Fruit fly (Drosophila melanogaster): ENCODE data around the gene Tspo.

Gene Tspo

DNA sequence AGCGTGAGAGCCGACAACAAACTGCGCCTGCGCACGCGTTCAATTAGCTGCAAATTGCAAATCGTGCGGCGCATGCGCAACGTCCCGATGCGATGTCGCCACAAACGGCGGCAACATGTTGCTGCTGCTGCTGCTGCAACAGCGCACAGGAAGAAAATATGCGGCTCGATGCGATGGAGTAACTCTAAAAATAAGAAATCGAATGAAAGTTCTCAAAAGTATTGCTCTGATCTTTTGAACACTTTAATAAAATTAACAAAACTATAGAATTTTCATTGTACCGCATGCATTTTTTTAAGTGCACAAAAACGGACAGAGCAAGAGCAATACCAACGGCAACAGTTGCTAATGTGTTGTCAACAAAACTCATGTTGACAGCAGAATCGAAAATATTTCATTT is 46.8 kb downstream of the Tspo start (continued):
- TF ChIP-seq NK7.1 (GFP tag; optimal IDR thresholded peaks at IDR 0.05) (no peak), Sry-δ (GFP tag; optimal IDR thresholded peaks at IDR 0.05) (no peak), Nf-YA (GFP tag; IDR thresholded peaks at IDR 0.05) (0 out of 2 replicates have a peak, but pooled peaks have one; percentile 16), CG17186 (GFP tag; optimal IDR thresholded peaks at IDR 0.05) (no peak), CG1602 (GFP tag; optimal IDR thresholded peaks at IDR 0.05) (peak; percentile 29), CG12071 (GFP tag; optimal IDR thresholded peaks at IDR 0.05) (no peak), schlank (tag; optimal IDR thresholded peaks at IDR 0.05) (no peak), lov (optimal IDR thresholded peaks at IDR 0.05) (no peak), lov (GFP tag; IDR thresholded peaks at IDR 0.05) (0 out of 3 replicates have a peak, but pooled peaks have one; percentile 51), Hr51 (GFP tag; optimal IDR thresholded peaks at IDR 0.05) (no peak), toy (GFP tag; IDR thresholded peaks at IDR 0.05) (no peak), ara (GFP tag; IDR thresholded peaks at IDR 0.05) (peak; percentile 78), CG7372 (GFP tag; IDR thresholded peaks at IDR 0.05) (no peak), CG10431 (GFP tag; optimal IDR thresholded peaks at IDR 0.05) (no peak), CG17361 (GFP tag; IDR thresholded peaks at IDR 0.05) (peak; percentile 47; the same call in 2 of the 3 replicates), shn (GFP tag; optimal IDR thresholded peaks at IDR 0.05) (peak; percentile 12), CG30403 (GFP tag; optimal IDR thresholded peaks at IDR 0.05) (peak; percentile 33), CG4617 (GFP tag; optimal IDR thresholded peaks at IDR 0.05; ENCODE audit: borderline replicate concordance) (no peak), HLH4C (GFP tag; IDR thresholded peaks at IDR 0.05; ENCODE audit: partially characterized antibody) (no peak), pnt (GFP tag; optimal IDR thresholded peaks at IDR 0.05) (peak; percentile 10), rib (GFP tag; IDR thresholded peaks at IDR 0.05) (no peak), row (GFP tag; IDR thresholded peaks at IDR 0.05) (peak; percentile 57; the same call in 2 of the 3 replicates), CG30020 (tag; optimal IDR thresholded peaks at IDR 0.05) (no peak), Meics (GFP tag; optimal IDR thresholded peaks at IDR 0.05) (no peak), fd102C (GFP tag; optimal IDR thresholded peaks at IDR 0.05) (peak; percentile 22), E2f2 (GFP tag; IDR thresholded peaks at IDR 0.05) (peak; percentile 17; the same call in 1 of the 2 replicates), crol (GFP tag; IDR thresholded peaks at IDR 0.05) (no peak), CG4707 (GFP tag; optimal IDR thresholded peaks at IDR 0.05) (no peak), D19B (GFP tag; optimal IDR thresholded peaks at IDR 0.05) (no peak), gsb (GFP tag; IDR thresholded peaks at IDR 0.05) (no peak), Gsc (GFP tag; IDR thresholded peaks at IDR 0.05) (peak; percentile 41), CG11560 (tag; IDR thresholded peaks at IDR 0.05) (no peak), D (optimal IDR thresholded peaks at IDR 0.05) (no peak), D (GFP tag; optimal IDR thresholded peaks at IDR 0.05) (peak; percentile 9), CG17568 (GFP tag; optimal IDR thresholded peaks at IDR 0.05) (no peak), aop (GFP tag; IDR thresholded peaks at IDR 0.05) (no peak), kay (GFP tag; optimal IDR thresholded peaks at IDR 0.05) (no peak), CG2202 (tag; optimal IDR thresholded peaks at IDR 0.05) (peak; percentile 39), Chrac-16 (GFP tag; optimal IDR thresholded peaks at IDR 0.05) (peak; percentile 63), CG8359 (GFP tag; optimal IDR thresholded peaks at IDR 0.05; ENCODE audit: borderline replicate concordance) (no peak), mam (GFP tag; optimal IDR thresholded peaks at IDR 0.05) (no peak), CG10366 (GFP tag; IDR thresholded peaks at IDR 0.05) (peak; percentile 26; the same call in 1 of the 2 replicates), Ptx1 (GFP tag; IDR thresholded peaks at IDR 0.05) (peak; percentile 18; the same call in 1 of the 2 replicates), CG10543 (GFP tag; optimal IDR thresholded peaks at IDR 0.05) (no peak), ttk (GFP tag; IDR thresholded peaks at IDR 0.05) (0 out of 2 replicates have a peak, but pooled peaks have one; percentile 27), z (GFP tag; IDR thresholded peaks at IDR 0.05) (no peak), CG15269 (tag; optimal IDR thresholded peaks at IDR 0.05) (no peak), Mrtf (GFP tag; IDR thresholded peaks at IDR 0.05) (peak; percentile 28; the same call in 1 of the 3 replicates), CG12942 (GFP tag; optimal IDR thresholded peaks at IDR 0.05) (no peak), ham (GFP tag; IDR thresholded peaks at IDR 0.05) (no peak), Kr (GFP tag; optimal IDR thresholded peaks at IDR 0.05) (no peak), CG1529 (GFP tag; optimal IDR thresholded peaks at IDR 0.05) (peak; percentile 5)
